Worm (Caenorhabditis elegans): ENCODE data around the gene bath-39.
A peak's percentile ranks its signal among the peaks of the same experiment; 100 is the strongest.

The bath-39 gene

ce11 chrV:13468190-13468765 is 9.0 kb downstream of the bath-39 start, which contains the start of the genes F25H9.6 and F25H9.7 (continued):
- TF ChIP-seq arid-1 (GFP tag; conservative IDR thresholded peaks at IDR 0.05) (peak; percentile 60; the same call in 1 of the 2 replicates), set-16 (GFP tag; IDR thresholded peaks at IDR 0.05) (no peak), ceh-20 (GFP tag; IDR thresholded peaks at IDR 0.05) (peak; percentile 83), hif-1 (tag; optimal IDR thresholded peaks at IDR 0.05) (peak; percentile 2 to 96), mdl-1 (tag; optimal IDR thresholded peaks at IDR 0.05) (peak; percentile 72 to 91), sdz-12 (GFP tag; optimal IDR thresholded peaks at IDR 0.05) (peak; percentile 93), aly-2 (tag; optimal IDR thresholded peaks at IDR 0.05) (no peak), mdt-29 (GFP tag; IDR thresholded peaks at IDR 0.05) (peak; percentile 69; the same call in 1 of the 2 replicates), dmd-8 (GFP tag; IDR thresholded peaks at IDR 0.05) (0 out of 2 replicates have a peak, but pooled peaks have one; percentile 12), madf-9 (GFP tag; conservative IDR thresholded peaks at IDR 0.05) (peak; percentile 93), lim-7 (GFP tag; IDR thresholded peaks at IDR 0.05) (no peak), daf-16 (GFP tag; optimal IDR thresholded peaks at IDR 0.05) (peak; percentile 43 to 86), daf-16 (tag; optimal IDR thresholded peaks at IDR 0.05) (peak; percentile 29), unc-39 (tag; optimal IDR thresholded peaks at IDR 0.05) (no peak), lsy-2 (tag; optimal IDR thresholded peaks at IDR 0.05) (peak in 1 of 2 experiments; percentile 90), vab-7 (GFP tag; IDR thresholded peaks at IDR 0.05) (peak; percentile 57; the same call in 1 of the 2 replicates), nhr-41 (GFP tag; IDR thresholded peaks at IDR 0.05) (no peak), daf-19 (GFP tag; conservative IDR thresholded peaks at IDR 0.05) (0 out of 2 replicates have a peak, but pooled peaks have one; percentile 33), fos-1 (tag; optimal IDR thresholded peaks at IDR 0.05) (no peak), nhr-48 (tag; optimal IDR thresholded peaks at IDR 0.05) (peak; percentile 38), lin-29 (GFP tag; IDR thresholded peaks at IDR 0.05) (no peak), lin-39 (tag; optimal IDR thresholded peaks at IDR 0.05) (no peak), mep-1 (tag; optimal IDR thresholded peaks at IDR 0.05) (peak; percentile 65), hlh-11 (tag; optimal IDR thresholded peaks at IDR 0.05) (peak; percentile 66), skn-1 (tag; optimal IDR thresholded peaks at IDR 0.05) (no peak), Y75B8A.6 (GFP tag; IDR thresholded peaks at IDR 0.05) (no peak), unc-62 (GFP tag; optimal IDR thresholded peaks at IDR 0.05 in 1 of 2) (peak in 1 of 2 experiments; percentile 98), unc-62 (tag; optimal IDR thresholded peaks at IDR 0.05) (no peak), ceh-32 (tag; optimal IDR thresholded peaks at IDR 0.05; ENCODE audit: poor library complexity) (no peak), daf-8 (GFP tag; IDR thresholded peaks at IDR 0.05) (no peak), hlh-30 (tag; optimal IDR thresholded peaks at IDR 0.05; ENCODE audit: insufficient read depth) (peak; percentile 91), ces-1 (GFP tag; optimal IDR thresholded peaks at IDR 0.05) (no peak), nhr-102 (tag; optimal IDR thresholded peaks at IDR 0.05) (peak; percentile 48), gei-8 (GFP tag; optimal IDR thresholded peaks at IDR 0.05) (peak; percentile 45), saeg-2 (GFP tag; IDR thresholded peaks at IDR 0.05) (no peak), zag-1 (tag; optimal IDR thresholded peaks at IDR 0.05) (no peak), nhr-25 (tag; optimal IDR thresholded peaks at IDR 0.05; ENCODE audit: borderline replicate concordance, insufficient read depth) (no peak), rbr-2 (tag; optimal IDR thresholded peaks at IDR 0.05) (peak; percentile 81), T20F7.1 (GFP tag; optimal IDR thresholded peaks at IDR 0.05) (peak; percentile 78), ztf-11 (tag; optimal IDR thresholded peaks at IDR 0.05) (no peak), Y105C5A.15 (GFP tag; IDR thresholded peaks at IDR 0.05) (no peak), nhr-28 (tag; optimal IDR thresholded peaks at IDR 0.05) (peak; percentile 13), mes-2 (tag; optimal IDR thresholded peaks at IDR 0.05; ENCODE audit: poor library complexity, severe bottlenecking) (peak; percentile 100), F26F4.8 (GFP tag; conservative IDR thresholded peaks at IDR 0.05) (no peak), tag-97 (GFP tag; IDR thresholded peaks at IDR 0.05) (peak; percentile 90; the same call in 1 of the 2 replicates), ceh-62 (tag; optimal IDR thresholded peaks at IDR 0.05) (no peak), nhr-6 (tag; optimal IDR thresholded peaks at IDR 0.05) (peak; percentile 93), egl-43 (GFP tag; IDR thresholded peaks at IDR 0.05) (no peak), jun-1 (tag; optimal IDR thresholded peaks at IDR 0.05) (no peak), ZK337.2 (GFP tag; IDR thresholded peaks at IDR 0.05) (peak; percentile 99)
